Fruit fly (Drosophila melanogaster) whole organism, embryonic: Measurements from ENCODE around the gene FucTA.
A peak's percentile ranks its signal among the peaks of the same experiment; 100 is the strongest.

ENCODE experiments used
- Atf6 ChIP-seq: fragments of 200-800 bp; sonication (Bioruptor generic); IDR thresholded peaks from 2 replicates; pipeline ENCODE4 v1.3.6; 2022; ENCODE audit warnings: missing biosample characterization, missing genetic modification characterization
- Bdp1 ChIP-seq: fragments of 200-800 bp; sonication (Bioruptor generic); optimal IDR thresholded peaks from 3 replicates; lab custom pipeline; 2016; ENCODE audit warnings: missing biosample characterization, missing genetic modification characterization
- CG10366 ChIP-seq: fragments of 200-800 bp; sonication (Bioruptor generic); IDR thresholded peaks from 2 replicates; pipeline ENCODE4 v1.3.6; 2022; ENCODE audit warnings: missing biosample characterization, missing genetic modification characterization
- CG10654 ChIP-seq: fragments of 200-800 bp; sonication (Bioruptor generic); optimal IDR thresholded peaks from 2 replicates; lab custom pipeline; 2016; ENCODE audit warnings: missing biosample characterization, missing genetic modification characterization
- CG11093 ChIP-seq: fragments of 200-800 bp; sonication (Bioruptor generic); IDR thresholded peaks from 3 replicates; pipeline ENCODE4 v1.3.6; 2022; ENCODE audit warnings: missing biosample characterization, missing genetic modification characterization
- CG12155 ChIP-seq: fragments of 200-800 bp; sonication (Bioruptor generic); optimal IDR thresholded peaks from 3 replicates; lab custom pipeline; 2016; ENCODE audit warnings: missing biosample characterization, missing genetic modification characterization
- CG12299 ChIP-seq: fragments of 200-800 bp; sonication (Bioruptor generic); optimal IDR thresholded peaks from 2 replicates; lab custom pipeline; 2018; ENCODE audit warnings: missing biosample characterization, mild to moderate bottlenecking, missing genetic modification characterization
- CG13287 ChIP-seq: fragments of 200-800 bp; sonication (Bioruptor generic); IDR thresholded peaks from 2 replicates; pipeline ENCODE4 v1.3.6; 2022; ENCODE audit warnings: missing biosample characterization, missing genetic modification characterization; ENCODE audit not compliant: partially characterized antibody
- CG18476 ChIP-seq: fragments of 200-800 bp; sonication (Bioruptor generic); optimal IDR thresholded peaks from 2 replicates; lab custom pipeline; 2016; ENCODE audit warnings: missing biosample characterization, mild to moderate bottlenecking, missing genetic modification characterization
- CG18619 ChIP-seq: fragments of 200-800 bp; sonication (Bioruptor generic); optimal IDR thresholded peaks from 3 replicates; lab custom pipeline; 2017; ENCODE audit warnings: missing biosample characterization, mild to moderate bottlenecking, missing genetic modification characterization
- CG18764 ChIP-seq: fragments of 200-800 bp; sonication (Bioruptor generic); optimal IDR thresholded peaks from 3 replicates; lab custom pipeline; 2016; ENCODE audit warnings: missing biosample characterization, missing genetic modification characterization
- CG2202 ChIP-seq: fragments of 200-800 bp; sonication (Bioruptor generic); optimal IDR thresholded peaks from 2 replicates; lab custom pipeline; 2018; ENCODE audit warnings: missing biosample characterization, mild to moderate bottlenecking, missing genetic modification characterization
- CG30431 ChIP-seq: fragments of 200-800 bp; sonication (Bioruptor generic); optimal IDR thresholded peaks from 2 replicates; lab custom pipeline; 2017; ENCODE audit warnings: missing biosample characterization, missing genetic modification characterization
- CG32532 ChIP-seq: fragments of 200-800 bp; sonication (Bioruptor generic); IDR thresholded peaks from 2 replicates; pipeline ENCODE4 v1.3.6; 2022; ENCODE audit warnings: missing biosample characterization, missing genetic modification characterization
- CG3407 ChIP-seq: fragments of 200-800 bp; sonication (Bioruptor generic); optimal IDR thresholded peaks from 2 replicates; lab custom pipeline; 2018; ENCODE audit warnings: missing biosample characterization, mild to moderate bottlenecking, missing genetic modification characterization
- CG3838 ChIP-seq: fragments of 200-800 bp; sonication (Bioruptor generic); optimal IDR thresholded peaks from 3 replicates; lab custom pipeline; 2016; ENCODE audit warnings: missing biosample characterization, missing genetic modification characterization
- CG7839 ChIP-seq: fragments of 200-800 bp; sonication (Bioruptor generic); optimal IDR thresholded peaks from 3 replicates; lab custom pipeline; 2018; ENCODE audit warnings: missing biosample characterization, mild to moderate bottlenecking, missing genetic modification characterization, moderate library complexity
- CG7987 ChIP-seq: fragments of 200-800 bp; sonication (Bioruptor generic); optimal IDR thresholded peaks from 2 replicates; lab custom pipeline; 2018; ENCODE audit warnings: missing biosample characterization, mild to moderate bottlenecking, missing genetic modification characterization, moderate library complexity
- CG9727 ChIP-seq: fragments of 200-800 bp; sonication (Bioruptor generic); optimal IDR thresholded peaks from 3 replicates; lab custom pipeline; 2017; ENCODE audit warnings: missing biosample characterization, mild to moderate bottlenecking, missing genetic modification characterization
- CkIIα-i1 ChIP-seq: fragments of 200-800 bp; sonication (Bioruptor generic); IDR thresholded peaks from 2 replicates; pipeline ENCODE4 v1.3.6; 2022; ENCODE audit warnings: missing biosample characterization, missing genetic modification characterization
- Fer1 ChIP-seq: fragments of 200-800 bp; sonication (Bioruptor generic); optimal IDR thresholded peaks from 2 replicates; lab custom pipeline; 2017; ENCODE audit warnings: missing biosample characterization, mild to moderate bottlenecking, missing genetic modification characterization
- H2.0 ChIP-seq: fragments of 200-800 bp; sonication (Bioruptor generic); IDR thresholded peaks from 2 replicates; pipeline ENCODE4 v1.3.6; 2022; ENCODE audit warnings: missing biosample characterization, missing genetic modification characterization
- HLHmδ ChIP-seq: fragments of 200-800 bp; sonication (Bioruptor generic); optimal IDR thresholded peaks from 2 replicates; lab custom pipeline; 2018; ENCODE audit warnings: missing biosample characterization, mild to moderate bottlenecking, missing genetic modification characterization, moderate library complexity
- Hmr ChIP-seq: fragments of 200-800 bp; sonication (Bioruptor generic); optimal IDR thresholded peaks from 3 replicates; lab custom pipeline; 2017; ENCODE audit warnings: mild to moderate bottlenecking, missing biosample characterization, missing genetic modification reagents, missing genetic modification characterization
- Hr39 ChIP-seq: fragments of >200 bp; optimal IDR thresholded peaks from 2 replicates; lab custom pipeline; 2017
- Hr51 ChIP-seq, 2 experiments: fragments of 200-800 bp; sonication (Bioruptor generic); optimal IDR thresholded peaks; 2 replicates in 1 of 2; 3 replicates in 1 of 2; lab custom pipeline; 2016 to 2018; ENCODE audit warnings: missing biosample characterization in 2 of 2, missing genetic modification characterization in 2 of 2, mild to moderate bottlenecking in 1 of 2, moderate library complexity in 1 of 2
- MESR4 ChIP-seq: fragments of 200-800 bp; sonication (Bioruptor generic); optimal IDR thresholded peaks from 2 replicates; lab custom pipeline; 2018; ENCODE audit warnings: missing biosample characterization, mild to moderate bottlenecking, missing genetic modification characterization, moderate library complexity
- Mes4 ChIP-seq: fragments of 200-800 bp; sonication (Bioruptor generic); optimal IDR thresholded peaks from 2 replicates; lab custom pipeline; 2016; ENCODE audit warnings: missing biosample characterization, missing genetic modification characterization
- Nf-YB ChIP-seq: fragments of 200-800 bp; sonication (Bioruptor generic); optimal IDR thresholded peaks from 3 replicates; lab custom pipeline; 2019; ENCODE audit warnings: missing biosample characterization, mild to moderate bottlenecking, missing genetic modification characterization, moderate library complexity
- Sry-δ ChIP-seq: fragments of 200-800 bp; sonication (Bioruptor generic); optimal IDR thresholded peaks from 2 replicates; lab custom pipeline; 2016; ENCODE audit warnings: missing biosample characterization, missing genetic modification characterization
- Stat92E ChIP-seq, 3 experiments: fragments of >200 bp in 2 of 3; fragments of 200-800 bp in 1 of 3; sonication (Bioruptor generic) in 1 of 3; optimal IDR thresholded peaks; 2 replicates each; lab custom pipeline; 2017 to 2019; ENCODE audit warnings: missing biosample characterization in 3 of 3, missing genetic modification characterization in 3 of 3, mild to moderate bottlenecking in 1 of 3, moderate library complexity in 1 of 3
- YL-1 ChIP-seq: fragments of 200-800 bp; sonication (Bioruptor generic); optimal IDR thresholded peaks from 3 replicates; lab custom pipeline; 2017; ENCODE audit warnings: missing biosample characterization, mild to moderate bottlenecking, missing genetic modification characterization
- br ChIP-seq: fragments of >200 bp; optimal IDR thresholded peaks from 2 replicates; lab custom pipeline; 2017
- chm ChIP-seq: fragments of 200-800 bp; sonication (Bioruptor generic); IDR thresholded peaks from 2 replicates; pipeline ENCODE4 v1.3.6; 2022; ENCODE audit warnings: missing biosample characterization, missing genetic modification characterization
- gcm2 ChIP-seq: fragments of 200-800 bp; sonication (Bioruptor generic); optimal IDR thresholded peaks from 2 replicates; lab custom pipeline; 2016; ENCODE audit warnings: missing biosample characterization, missing genetic modification characterization
- grau ChIP-seq: fragments of 200-800 bp; optimal IDR thresholded peaks from 3 replicates; lab custom pipeline; 2019; ENCODE audit warnings: missing biosample characterization, mild to moderate bottlenecking, missing genetic modification characterization, moderate library complexity
- hb ChIP-seq: fragments of 200-800 bp; sonication (Bioruptor generic); IDR thresholded peaks from 3 replicates; pipeline ENCODE4 v1.3.6; 2022; ENCODE audit warnings: missing biosample characterization, missing genetic modification characterization; ENCODE audit not compliant: partially characterized antibody
- klu ChIP-seq: fragments of 200-800 bp; sonication (Bioruptor generic); IDR thresholded peaks from 2 replicates; pipeline ENCODE4 v1.3.6; 2022; ENCODE audit warnings: missing biosample characterization, missing genetic modification characterization
- lilli ChIP-seq: fragments of 200-800 bp; sonication (Bioruptor generic); optimal IDR thresholded peaks from 3 replicates; lab custom pipeline; 2016; ENCODE audit warnings: missing biosample characterization, missing genetic modification characterization
- lola ChIP-seq, 3 experiments: fragments of >200 bp in 2 of 3; fragments of 200-800 bp in 1 of 3; sonication (Bioruptor generic) in 1 of 3; optimal IDR thresholded peaks; 2 replicates each; lab custom pipeline; 2017 to 2019; ENCODE audit warnings: missing biosample characterization in 3 of 3, missing genetic modification characterization in 3 of 3, mild to moderate bottlenecking in 1 of 3, moderate library complexity in 1 of 3
- lov ChIP-seq, 2 experiments: fragments of 200-800 bp in 1 of 2; fragments of >200 bp in 1 of 2; sonication (Bioruptor generic) in 1 of 2; IDR thresholded peaks in 1 of 2; optimal IDR thresholded peaks in 1 of 2; 2 replicates in 1 of 2; 3 replicates in 1 of 2; pipeline versions ENCODE4 v1.3.6 to Lab custom; 2017 to 2022; ENCODE audit warnings: missing biosample characterization in 1 of 2, missing genetic modification characterization in 1 of 2
- nau ChIP-seq: fragments of 200-800 bp; sonication (Bioruptor generic); optimal IDR thresholded peaks from 3 replicates; lab custom pipeline; 2017; ENCODE audit warnings: missing biosample characterization, mild to moderate bottlenecking, missing genetic modification characterization, missing genetic modification reagents
- nerfin-1 ChIP-seq: fragments of 200-800 bp; sonication (Bioruptor generic); optimal IDR thresholded peaks from 3 replicates; lab custom pipeline; 2019; ENCODE audit warnings: missing biosample characterization, mild to moderate bottlenecking, missing genetic modification characterization, moderate library complexity
- pita ChIP-seq: fragments of 200-800 bp; sonication (Bioruptor generic); optimal IDR thresholded peaks from 2 replicates; lab custom pipeline; 2017; ENCODE audit warnings: missing biosample characterization, mild to moderate bottlenecking, missing genetic modification characterization
- repo ChIP-seq: fragments of 200-800 bp; sonication (Bioruptor generic); optimal IDR thresholded peaks from 2 replicates; lab custom pipeline; 2016; ENCODE audit warnings: missing biosample characterization, missing genetic modification characterization
- slou ChIP-seq: fragments of 200-800 bp; sonication (Bioruptor generic); optimal IDR thresholded peaks from 3 replicates; lab custom pipeline; 2016; ENCODE audit warnings: missing biosample characterization, missing genetic modification characterization
- so ChIP-seq: fragments of 200-800 bp; sonication (Bioruptor generic); IDR thresholded peaks from 3 replicates; pipeline ENCODE4 v1.3.6; 2022; ENCODE audit warnings: missing biosample characterization, missing genetic modification characterization
- ssp ChIP-seq: fragments of 200-800 bp; sonication (Bioruptor generic); IDR thresholded peaks from 2 replicates; pipeline ENCODE4 v1.3.6; 2022; ENCODE audit warnings: missing biosample characterization, missing genetic modification characterization
- ttk ChIP-seq: fragments of 200-800 bp; sonication (Bioruptor generic); IDR thresholded peaks from 2 replicates; pipeline ENCODE4 v2.1.2; 2022; ENCODE audit warnings: missing biosample characterization, missing genetic modification characterization
- wdn ChIP-seq: fragments of 200-800 bp; sonication (Bioruptor generic); IDR thresholded peaks from 2 replicates; pipeline ENCODE4 v1.3.6; 2022; ENCODE audit warnings: missing biosample characterization, missing genetic modification characterization
- wor ChIP-seq: fragments of 200-800 bp; sonication (Bioruptor generic); IDR thresholded peaks from 2 replicates; pipeline ENCODE4 v1.3.6; 2022; ENCODE audit warnings: missing biosample characterization, missing genetic modification characterization

Gene FucTA

dm6 chr3L:15102669-15103309 lies 44.1 kb upstream of the FucTA start (continued):
- no peak for TF ChIP-seq lov (optimal IDR thresholded peaks at IDR 0.05; lab: Kevin White, UChicago)
- no peak for TF ChIP-seq lov (GFP tag; IDR thresholded peaks at IDR 0.05; lab: Robert Waterston, UW)
- TF ChIP-seq CG12299 (tag; lab: Kevin White, UChicago) = no peak
- no peak for TF ChIP-seq hb (GFP tag; lab: Robert Waterston, UW)
- TF ChIP-seq Hr51 (GFP tag; optimal IDR thresholded peaks at IDR 0.05; lab: Kevin White, UChicago) = peak in 1 of 2 experiments; percentile 23
- peak; percentile 22 for TF ChIP-seq HLHmδ (GFP tag; lab: Kevin White, UChicago)
- TF ChIP-seq br (lab: Kevin White, UChicago) = no peak
- TF ChIP-seq lola (GFP tag; optimal IDR thresholded peaks at IDR 0.05; lab: Kevin White, UChicago) = no peak
- TF ChIP-seq CG11093 = no peak
- no peak for TF ChIP-seq Mes4 (GFP tag; lab: Kevin White, UChicago)
- no peak for TF ChIP-seq ttk (GFP tag; lab: Robert Waterston, UW)
- TF ChIP-seq H2.0 = no peak
- TF ChIP-seq Hr39 (lab: Kevin White, UChicago) = no peak
- no peak for TF ChIP-seq repo
- no peak for TF ChIP-seq pita
- TF ChIP-seq nerfin-1 = no peak
- TF ChIP-seq CG7987 = no peak
- no peak for TF ChIP-seq CG30431 (GFP tag; lab: Kevin White, UChicago)
- no peak for TF ChIP-seq Hmr (GFP tag; lab: Kevin White, UChicago)
- no peak for TF ChIP-seq ssp (GFP tag; lab: Robert Waterston, UW)
- TF ChIP-seq CG3407 (GFP tag; lab: Kevin White, UChicago) = no peak
- no peak for TF ChIP-seq CG18476 (GFP tag; lab: Kevin White, UChicago)
- peak; percentile 78 for TF ChIP-seq grau (tag; lab: Kevin White, UChicago)
- TF ChIP-seq CG18619 (GFP tag; lab: Kevin White, UChicago) = no peak
- TF ChIP-seq CG10366 = no peak
- no peak for TF ChIP-seq Stat92E (GFP tag; optimal IDR thresholded peaks at IDR 0.05; lab: Kevin White, UChicago)
- TF ChIP-seq chm = no peak
- no peak for TF ChIP-seq CG2202
- no peak for TF ChIP-seq CG13287 (GFP tag; lab: Robert Waterston, UW)
- TF ChIP-seq CG3838 (GFP tag; lab: Kevin White, UChicago) = no peak
- no peak for TF ChIP-seq MESR4
- TF ChIP-seq Sry-δ (GFP tag; lab: Kevin White, UChicago) = no peak
- no peak for TF ChIP-seq so (GFP tag; lab: Robert Waterston, UW)
- TF ChIP-seq wor (GFP tag; lab: Robert Waterston, UW) = no peak
- TF ChIP-seq Bdp1 (GFP tag; lab: Kevin White, UChicago) = no peak
- no peak for TF ChIP-seq slou
- no peak for TF ChIP-seq nau
- TF ChIP-seq CG12155 (GFP tag; lab: Kevin White, UChicago) = no peak
- TF ChIP-seq Nf-YB (GFP tag; lab: Kevin White, UChicago) = no peak
- TF ChIP-seq klu (GFP tag; lab: Robert Waterston, UW) = no peak
- TF ChIP-seq CG7839 = peak; percentile 12
- TF ChIP-seq CG10654 (GFP tag; lab: Kevin White, UChicago) = no peak
- no peak for TF ChIP-seq Fer1
- TF ChIP-seq gcm2 (GFP tag; lab: Kevin White, UChicago) = no peak
- TF ChIP-seq YL-1 (GFP tag; lab: Kevin White, UChicago) = no peak
- no peak for TF ChIP-seq CkIIα-i1 (GFP tag; lab: Robert Waterston, UW)
- TF ChIP-seq lilli (GFP tag; lab: Kevin White, UChicago) = no peak
- TF ChIP-seq CG18764 = no peak
- TF ChIP-seq CG9727 (GFP tag; lab: Kevin White, UChicago) = no peak
- no peak for TF ChIP-seq CG32532 (GFP tag; lab: Robert Waterston, UW)
- TF ChIP-seq wdn (GFP tag; lab: Robert Waterston, UW) = no peak
- TF ChIP-seq Atf6 (GFP tag; lab: Robert Waterston, UW) = no peak
